Worm (Caenorhabditis elegans) whole organism, late embryonic: ENCODE results near the gene Y17G7B.8.

Source experiments
- C08G9.2 ChIP-seq: sonication (generic microtip); optimal IDR thresholded peaks from 2 replicates; lab custom pipeline; 2016; ENCODE audit warnings: mild to moderate bottlenecking, missing genetic modification characterization, moderate library complexity, missing compliant biosample characterization
- C38D4.7 ChIP-seq: fragments of 200-800 bp; sonication (Bioruptor generic); optimal IDR thresholded peaks from 2 replicates; lab custom pipeline; 2018; ENCODE audit warnings: mild to moderate bottlenecking, missing genetic modification characterization, moderate library complexity, missing compliant biosample characterization
- F13H6.1 ChIP-seq: sonication (generic microtip); optimal IDR thresholded peaks from 2 replicates; lab custom pipeline; 2016; ENCODE audit warnings: missing genetic modification characterization, missing compliant biosample characterization
- K09A11.1 ChIP-seq: sonication (generic microtip); optimal IDR thresholded peaks from 2 replicates; lab custom pipeline; 2017; ENCODE audit warnings: antibody characterized with exemption, mild to moderate bottlenecking, missing genetic modification characterization, missing compliant biosample characterization; ENCODE audit not compliant: insufficient read depth
- Y22D7AL.16 ChIP-seq: sonication (generic microtip); optimal IDR thresholded peaks from 2 replicates; lab custom pipeline; 2016; ENCODE audit warnings: missing genetic modification characterization, missing compliant biosample characterization
- ahr-1 ChIP-seq: sonication (generic microtip); optimal IDR thresholded peaks from 2 replicates; lab custom pipeline; 2016; ENCODE audit warnings: missing genetic modification characterization, missing compliant biosample characterization
- ama-1 ChIP-seq: fragments of 150-350 bp; optimal IDR thresholded peaks from 2 replicates; lab custom pipeline; 2014
- ceh-18 ChIP-seq: sonication (generic microtip); optimal IDR thresholded peaks from 2 replicates; lab custom pipeline; 2016; ENCODE audit warnings: missing genetic modification characterization, missing compliant biosample characterization
- ceh-19 ChIP-seq: fragments of 200-800 bp; sonication (Bioruptor generic); optimal IDR thresholded peaks from 2 replicates; lab custom pipeline; 2018; ENCODE audit warnings: mild to moderate bottlenecking, missing genetic modification characterization, missing compliant biosample characterization
- ceh-2 ChIP-seq: sonication (generic microtip); optimal IDR thresholded peaks from 2 replicates; lab custom pipeline; 2016; ENCODE audit warnings: missing genotype, missing genetic modification characterization, missing compliant biosample characterization
- ceh-22 ChIP-seq: sonication (generic microtip); optimal IDR thresholded peaks from 2 replicates; lab custom pipeline; 2017; ENCODE audit warnings: missing biosample characterization, missing genetic modification characterization
- ceh-30 ChIP-seq: fragments of 150-350 bp; optimal IDR thresholded peaks from 2 replicates; lab custom pipeline; 2014; ENCODE audit warnings: missing biosample characterization, missing genetic modification characterization
- ceh-45 ChIP-seq: fragments of 200-800 bp; sonication (Bioruptor generic); IDR thresholded peaks from 2 replicates; pipeline ENCODE4 v1.3.6; 2022; ENCODE audit warnings: missing genetic modification reagents, missing genetic modification characterization, missing compliant biosample characterization
- ceh-48 ChIP-seq: sonication (generic microtip); optimal IDR thresholded peaks from 2 replicates; lab custom pipeline; 2016; ENCODE audit warnings: missing genetic modification characterization, inconsistent platforms, missing compliant biosample characterization
- che-1 ChIP-seq: sonication (generic microtip); optimal IDR thresholded peaks from 2 replicates; lab custom pipeline; 2016; ENCODE audit warnings: mild to moderate bottlenecking, missing genetic modification characterization, missing compliant biosample characterization
- dmd-4 ChIP-seq: sonication (generic microtip); optimal IDR thresholded peaks from 2 replicates; lab custom pipeline; 2016; ENCODE audit warnings: borderline replicate concordance, missing genetic modification characterization, missing compliant biosample characterization
- dve-1 ChIP-seq: sonication (generic microtip); optimal IDR thresholded peaks from 2 replicates; lab custom pipeline; 2017; ENCODE audit warnings: antibody characterized with exemption, mild to moderate bottlenecking, missing genetic modification characterization, missing compliant biosample characterization
- elt-2 ChIP-seq: sonication (generic microtip); optimal IDR thresholded peaks from 2 replicates; lab custom pipeline; 2016; ENCODE audit warnings: missing genetic modification reagents, missing genetic modification characterization, missing compliant biosample characterization
- elt-4 ChIP-seq: sonication (generic microtip); optimal IDR thresholded peaks from 2 replicates; lab custom pipeline; 2016; ENCODE audit warnings: missing genetic modification characterization, missing compliant biosample characterization
- fax-1 ChIP-seq: sonication (generic microtip); optimal IDR thresholded peaks from 2 replicates; lab custom pipeline; 2016; ENCODE audit warnings: missing genotype, missing genetic modification characterization, missing compliant biosample characterization
- fkh-6 ChIP-seq: sonication (generic microtip); optimal IDR thresholded peaks from 2 replicates; lab custom pipeline; 2016; ENCODE audit warnings: missing genetic modification characterization, missing compliant biosample characterization
- hlh-30 ChIP-seq: sonication (generic microtip); optimal IDR thresholded peaks from 2 replicates; lab custom pipeline; 2017; ENCODE audit warnings: antibody characterized with exemption, missing genetic modification characterization, missing compliant biosample characterization; ENCODE audit not compliant: insufficient read depth
- madf-2 ChIP-seq: sonication (generic microtip); optimal IDR thresholded peaks from 2 replicates; lab custom pipeline; 2017; ENCODE audit warnings: missing genetic modification characterization, missing compliant biosample characterization
- mec-3 ChIP-seq: sonication (generic microtip); optimal IDR thresholded peaks from 2 replicates; lab custom pipeline; 2016; ENCODE audit warnings: borderline replicate concordance, missing genetic modification characterization, missing compliant biosample characterization
- nhr-11 ChIP-seq: fragments of 150-350 bp; optimal IDR thresholded peaks from 2 replicates; lab custom pipeline; 2014; ENCODE audit warnings: missing biosample characterization, missing genetic modification characterization
- npax-4 ChIP-seq: sonication (generic microtip); optimal IDR thresholded peaks from 2 replicates; lab custom pipeline; 2016; ENCODE audit warnings: missing genetic modification characterization, missing compliant biosample characterization
- odd-2 ChIP-seq: sonication (generic microtip); optimal IDR thresholded peaks from 2 replicates; lab custom pipeline; 2017; ENCODE audit warnings: antibody characterized with exemption, mild to moderate bottlenecking, missing genetic modification characterization, missing compliant biosample characterization
- pat-9 ChIP-seq: fragments of 200-800 bp; sonication (Bioruptor generic); optimal IDR thresholded peaks from 2 replicates; lab custom pipeline; 2018; ENCODE audit warnings: mild to moderate bottlenecking, missing genetic modification characterization, moderate library complexity, missing compliant biosample characterization
- pax-1 ChIP-seq: fragments of 150-350 bp; optimal IDR thresholded peaks from 2 replicates; lab custom pipeline; 2014; ENCODE audit warnings: missing biosample characterization, missing genetic modification characterization
- pha-4 ChIP-seq: fragments of 150-350 bp; optimal IDR thresholded peaks from 2 replicates; lab custom pipeline; 2018; ENCODE audit warnings: missing biosample characterization, missing genetic modification reagents, missing genetic modification characterization
- pqm-1 ChIP-seq: sonication (generic microtip); optimal IDR thresholded peaks from 2 replicates; lab custom pipeline; 2016; ENCODE audit warnings: missing genetic modification characterization, missing compliant biosample characterization
- pros-1 ChIP-seq: fragments of 150-350 bp; optimal IDR thresholded peaks from 2 replicates; lab custom pipeline; 2014; ENCODE audit warnings: missing biosample characterization, missing genetic modification reagents, missing genetic modification characterization
- rnt-1 ChIP-seq: sonication (generic microtip); optimal IDR thresholded peaks from 2 replicates; lab custom pipeline; 2016; ENCODE audit warnings: missing genetic modification characterization, missing compliant biosample characterization
- sdc-2 ChIP-seq: sonication (generic microtip); optimal IDR thresholded peaks from 2 replicates; lab custom pipeline; 2016; ENCODE audit warnings: missing genotype, missing genetic modification characterization, missing compliant biosample characterization
- sox-2 ChIP-seq: fragments of 200-800 bp; sonication (Bioruptor generic); IDR thresholded peaks from 2 replicates; pipeline ENCODE4 v1.3.6; 2022; ENCODE audit warnings: missing genetic modification reagents, missing genetic modification characterization, missing compliant biosample characterization
- tbx-7 ChIP-seq: sonication (generic microtip); optimal IDR thresholded peaks from 2 replicates; lab custom pipeline; 2016; ENCODE audit warnings: missing genotype, missing genetic modification characterization, missing compliant biosample characterization
- unc-42 ChIP-seq: sonication (generic microtip); optimal IDR thresholded peaks from 2 replicates; lab custom pipeline; 2016; ENCODE audit warnings: missing genotype, missing genetic modification characterization, missing compliant biosample characterization
- zip-5 ChIP-seq: sonication (generic microtip); optimal IDR thresholded peaks from 2 replicates; lab custom pipeline; 2016; ENCODE audit warnings: missing genetic modification characterization, missing compliant biosample characterization

The Y17G7B.8 gene

ce11 chrII:12052136-12052535 lies 24.6 kb upstream of the Y17G7B.8 start:
- TF ChIP-seq madf-2 (tag; lab: Kevin White, UChicago) (no peak), elt-4 (tag; lab: Kevin White, UChicago) (no peak), ceh-45 (no peak), K09A11.1 (tag; lab: Kevin White, UChicago) (no peak), che-1 (tag; lab: Kevin White, UChicago) (no peak), odd-2 (tag; lab: Kevin White, UChicago) (no peak), C38D4.7 (GFP tag; lab: Kevin White, UChicago) (no peak), fkh-6 (no peak), C08G9.2 (tag; lab: Kevin White, UChicago) (no peak), pax-1 (tag; lab: Kevin White, UChicago) (no peak), ama-1 (lab: Kevin White, UChicago) (no peak), rnt-1 (tag; lab: Kevin White, UChicago) (no peak), ceh-30 (tag; lab: Kevin White, UChicago) (no peak), pat-9 (tag; lab: Kevin White, UChicago) (no peak), F13H6.1 (tag; lab: Kevin White, UChicago) (no peak), npax-4 (tag; lab: Kevin White, UChicago) (no peak), dve-1 (no peak), pha-4 (no peak)
- TF ChIP-seq, all 69 proteins: peak for 0

ce11 chrII:12051601-12052000 lies 24.1 kb upstream of the Y17G7B.8 start:
- no peak for TF ChIP-seq ahr-1 (tag; lab: Kevin White, UChicago)
- TF ChIP-seq ceh-22 (tag; lab: Kevin White, UChicago), result no peak
- TF ChIP-seq hlh-30 (tag; lab: Kevin White, UChicago), result no peak
- TF ChIP-seq, all 69 proteins: peak for 0

ce11 chrII:12050607-12051006 lies 23.1 kb upstream of the Y17G7B.8 start:
- TF ChIP-seq elt-2 (tag; lab: Kevin White, UChicago) (no peak), ahr-1 (tag; lab: Kevin White, UChicago) (no peak), nhr-11 (tag; lab: Kevin White, UChicago) (no peak), zip-5 (tag; lab: Kevin White, UChicago) (no peak), Y22D7AL.16 (tag; lab: Kevin White, UChicago) (no peak), ama-1 (lab: Kevin White, UChicago) (no peak), ceh-48 (tag; lab: Kevin White, UChicago) (no peak), ceh-22 (tag; lab: Kevin White, UChicago) (no peak), sdc-2 (tag; lab: Kevin White, UChicago) (no peak), ceh-19 (no peak), dmd-4 (tag; lab: Kevin White, UChicago) (no peak), fax-1 (tag; lab: Kevin White, UChicago) (no peak)

- TF ChIP-seq ceh-18 (no peak), F13H6.1 (tag; lab: Kevin White, UChicago) (no peak), pros-1 (no peak), sox-2 (no peak), unc-42 (tag; lab: Kevin White, UChicago) (no peak), ceh-2 (tag; lab: Kevin White, UChicago) (no peak), mec-3 (tag; lab: Kevin White, UChicago) (no peak), tbx-7 (tag; lab: Kevin White, UChicago) (no peak), pqm-1 (no peak), fkh-6 (no peak)
These were observed 21.7 kb upstream of the Y17G7B.8 start, which contains the start of gene nadk-2 for ce11 chrII:12049281-12049680. Gene nadk-2, plus strand, starts transcription at chrII:12049581.
